Worm (Caenorhabditis elegans): Measurements from ENCODE around the gene srh-52.
"Not testable (repeated sequence)": the region's sequence is repeated elsewhere in the genome, so short reads cannot be mapped to it uniquely, and the experiment has no call there.

srh-52 gene

DNA sequence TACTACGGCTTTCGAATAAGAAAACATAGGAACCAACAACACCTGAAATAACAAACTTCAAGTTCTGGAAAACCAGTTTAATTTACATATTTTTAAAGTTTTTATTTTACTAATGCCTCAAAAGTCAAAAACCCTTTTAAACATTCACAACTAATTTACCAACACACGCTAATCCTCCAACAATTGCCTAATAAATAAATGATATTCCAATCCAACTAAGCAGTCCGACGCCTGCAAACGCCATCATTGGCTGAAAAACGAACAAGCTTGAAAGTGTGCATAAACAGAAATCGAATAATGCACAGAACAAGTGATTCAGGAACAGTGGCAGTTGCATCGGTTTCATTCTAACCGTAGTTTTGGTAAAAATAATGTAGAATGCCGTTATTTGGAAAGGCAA lies 8.4 kb downstream of the srh-52 start:
- no peak for TF ChIP-seq nhr-77 (tag; optimal IDR thresholded peaks at IDR 0.05)
- TF ChIP-seq gmeb-1 (tag; optimal IDR thresholded peaks at IDR 0.05), result no peak
- TF ChIP-seq nhr-11 (tag; optimal IDR thresholded peaks at IDR 0.05), result no peak
- no peak for TF ChIP-seq ceh-16 (tag; optimal IDR thresholded peaks at IDR 0.05)
- no peak for TF ChIP-seq ZK546.5 (tag; optimal IDR thresholded peaks at IDR 0.05)

ce11 chrV:15361412-15361811 lies 14.7 kb downstream of the srh-52 start, which contains the start of gene ech-1.1:
Gene ech-1.1 (minus strand): TSS chrV:15361512.
- not testable (repeated sequence) for TF ChIP-seq ceh-16 (tag; optimal IDR thresholded peaks at IDR 0.05); elt-3 (tag; optimal IDR thresholded peaks at IDR 0.05); sma-9 (GFP tag; optimal IDR thresholded peaks at IDR 0.05); sma-9 (tag; optimal IDR thresholded peaks at IDR 0.05)

ce11 chrV:15354648-15355047 lies 21.5 kb downstream of the srh-52 start, which contains the start of gene C29F3.7:
Gene C29F3.7 (plus strand): TSS chrV:15354901.
- TF ChIP-seq ceh-82 (tag; optimal IDR thresholded peaks at IDR 0.05) (no peak), crh-2 (tag; optimal IDR thresholded peaks at IDR 0.05) (no peak), sma-9 (GFP tag; optimal IDR thresholded peaks at IDR 0.05) (peak; percentile 87), sma-9 (tag; optimal IDR thresholded peaks at IDR 0.05) (no peak), C34F6.9 (tag; optimal IDR thresholded peaks at IDR 0.05) (no peak), nhr-77 (tag; optimal IDR thresholded peaks at IDR 0.05) (no peak), dmd-4 (tag; optimal IDR thresholded peaks at IDR 0.05) (no peak), lin-11 (tag; optimal IDR thresholded peaks at IDR 0.05) (no peak), R02D3.7 (tag; optimal IDR thresholded peaks at IDR 0.05) (no peak), gmeb-1 (tag; optimal IDR thresholded peaks at IDR 0.05) (peak; percentile 44), fos-1 (tag; optimal IDR thresholded peaks at IDR 0.05) (peak; percentile 97)

DNA sequence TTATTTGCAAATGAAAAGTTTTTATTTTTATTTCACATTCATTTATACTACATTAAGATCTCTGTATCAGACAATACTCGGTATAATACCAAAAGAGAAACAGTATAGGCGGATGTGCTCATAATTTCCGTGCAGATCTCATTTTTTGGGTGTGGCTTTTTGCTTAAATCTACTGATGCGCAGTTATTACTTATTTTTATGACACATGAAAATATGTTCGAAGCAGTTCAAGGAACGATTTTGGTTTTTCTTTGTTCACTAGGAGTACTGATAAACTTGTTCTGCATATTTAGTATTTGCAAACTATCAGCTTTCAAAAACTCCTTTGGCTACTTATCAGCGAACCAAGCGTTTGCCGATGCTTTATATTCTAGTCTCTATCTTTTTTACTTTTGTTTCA lies 23.7 kb downstream of the srh-52 start, which contains the start of gene srx-58:
TSS of gene srx-58 (plus strand) at position 301 of the 400 bp plus-strand sequence.
- TF ChIP-seq R02D3.7 (tag; optimal IDR thresholded peaks at IDR 0.05), result no peak
- no peak for TF ChIP-seq mdl-1 (tag; optimal IDR thresholded peaks at IDR 0.05)

- no peak for TF ChIP-seq lin-39 (tag; optimal IDR thresholded peaks at IDR 0.05)
- no peak for TF ChIP-seq alr-1 (tag; optimal IDR thresholded peaks at IDR 0.05)
- TF ChIP-seq nhr-6 (tag; optimal IDR thresholded peaks at IDR 0.05), result no peak
- no peak for TF ChIP-seq nhr-10 (tag; optimal IDR thresholded peaks at IDR 0.05)
- no peak for TF ChIP-seq nhr-23 (tag; optimal IDR thresholded peaks at IDR 0.05)
- no peak for TF ChIP-seq lin-13 (GFP tag; optimal IDR thresholded peaks at IDR 0.05)
- TF ChIP-seq sma-9 (GFP tag; optimal IDR thresholded peaks at IDR 0.05), result no peak
- TF ChIP-seq sma-9 (tag; optimal IDR thresholded peaks at IDR 0.05), result no peak
- no peak for TF ChIP-seq fos-1 (tag; optimal IDR thresholded peaks at IDR 0.05)
- no peak for TF ChIP-seq nhr-77 (tag; optimal IDR thresholded peaks at IDR 0.05)
- no peak for TF ChIP-seq elt-3 (tag; optimal IDR thresholded peaks at IDR 0.05)
- no peak for TF ChIP-seq elt-1 (tag; optimal IDR thresholded peaks at IDR 0.05)
These were observed 25.5 kb downstream of the srh-52 start, which contains the start of gene clec-231 for ce11 chrV:15350615-15351014. Gene clec-231 (minus strand): TSS chrV:15350715.

DNA sequence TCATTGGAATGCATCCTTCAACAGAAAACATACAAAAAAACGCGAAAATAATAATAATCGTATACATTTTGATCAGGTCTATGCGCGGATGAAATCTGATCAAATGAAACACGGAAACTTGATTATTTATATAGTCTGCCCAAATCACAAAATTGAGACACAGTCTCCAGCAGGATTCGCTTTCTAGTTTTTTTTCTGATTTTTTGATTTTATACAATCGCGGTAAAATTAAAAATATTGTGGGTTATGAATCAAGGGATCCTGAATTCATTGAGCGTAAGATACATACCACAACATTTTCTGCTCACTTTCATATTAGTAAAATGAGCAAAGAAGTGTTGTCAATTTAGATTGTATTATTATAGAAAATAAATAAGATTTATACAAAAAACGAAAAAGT lies 27.1 kb downstream of the srh-52 start, which contains the start of gene clec-230:
TSS of gene clec-230 (minus strand) at position 101 of the 400 bp plus-strand sequence.
- TF ChIP-seq ztf-1 (GFP tag; conservative IDR thresholded peaks at IDR 0.05) (no peak), R02D3.7 (tag; optimal IDR thresholded peaks at IDR 0.05) (no peak), ceh-82 (tag; optimal IDR thresholded peaks at IDR 0.05) (no peak), ama-1 (optimal IDR thresholded peaks at IDR 0.05) (no peak), nhr-237 (tag; optimal IDR thresholded peaks at IDR 0.05) (no peak), egl-27 (tag; optimal IDR thresholded peaks at IDR 0.05) (no peak), F13H6.1 (tag; optimal IDR thresholded peaks at IDR 0.05) (no peak), dmd-4 (tag; optimal IDR thresholded peaks at IDR 0.05) (no peak), mdl-1 (tag; optimal IDR thresholded peaks at IDR 0.05) (no peak), gmeb-1 (tag; optimal IDR thresholded peaks at IDR 0.05) (no peak), aly-2 (tag; optimal IDR thresholded peaks at IDR 0.05) (no peak), zag-1 (tag; optimal IDR thresholded peaks at IDR 0.05) (no peak), nhr-23 (tag; optimal IDR thresholded peaks at IDR 0.05) (no peak), lsy-2 (tag; optimal IDR thresholded peaks at IDR 0.05) (no peak), blmp-1 (tag; optimal IDR thresholded peaks at IDR 0.05; ENCODE audit: insufficient read depth) (no peak), nhr-77 (tag; optimal IDR thresholded peaks at IDR 0.05) (no peak), elt-3 (tag; optimal IDR thresholded peaks at IDR 0.05) (no peak), snpc-4 (tag; optimal IDR thresholded peaks at IDR 0.05) (no peak), lin-13 (GFP tag; optimal IDR thresholded peaks at IDR 0.05) (no peak), sem-4 (tag; optimal IDR thresholded peaks at IDR 0.05) (no peak)

Measured in whole organism, L2 larva.